Worm (Caenorhabditis elegans) whole organism, L2 larva: ENCODE results near the gene nhr-213.
"Not testable (repeated sequence)": the region's sequence is repeated elsewhere in the genome, so short reads cannot be mapped to it uniquely, and the experiment has no call there.

Experiments used
- C34F6.9 ChIP-seq: fragments of 150-350 bp; optimal IDR thresholded peaks from 2 replicates; lab custom pipeline; 2014; ENCODE audit warnings: missing biosample characterization, missing genetic modification characterization
- F13H6.1 ChIP-seq: sonication (generic microtip); optimal IDR thresholded peaks from 2 replicates; lab custom pipeline; 2016; ENCODE audit warnings: missing genetic modification characterization, missing compliant biosample characterization
- Y55F3AM.14 ChIP-seq: fragments of 200-800 bp; sonication (Bioruptor generic); optimal IDR thresholded peaks from 2 replicates; lab custom pipeline; 2018; ENCODE audit warnings: mild to moderate bottlenecking, missing genetic modification characterization, missing compliant biosample characterization
- ZK546.5 ChIP-seq: sonication (generic microtip); optimal IDR thresholded peaks from 2 replicates; lab custom pipeline; 2017; ENCODE audit warnings: missing biosample characterization, missing genetic modification characterization
- alr-1 ChIP-seq: fragments of 150-350 bp; optimal IDR thresholded peaks from 2 replicates; lab custom pipeline; 2014; ENCODE audit warnings: missing biosample characterization, missing genetic modification characterization
- aly-2 ChIP-seq: fragments of 150-350 bp; optimal IDR thresholded peaks from 2 replicates; lab custom pipeline; 2014; ENCODE audit warnings: missing biosample characterization, missing genetic modification characterization
- blmp-1 ChIP-seq: sonication (generic microtip); optimal IDR thresholded peaks from 2 replicates; lab custom pipeline; 2017; ENCODE audit warnings: missing genetic modification characterization, mild to moderate bottlenecking, missing compliant biosample characterization, antibody characterized with exemption, moderate library complexity; ENCODE audit not compliant: insufficient read depth
- ceh-16 ChIP-seq: fragments of 150-350 bp; optimal IDR thresholded peaks from 2 replicates; lab custom pipeline; 2014; ENCODE audit warnings: missing biosample characterization, missing genetic modification characterization
- egl-27 ChIP-seq: sonication (generic microtip); optimal IDR thresholded peaks from 3 replicates; lab custom pipeline; 2017; ENCODE audit warnings: missing biosample characterization, missing genetic modification reagents, missing genetic modification characterization
- elt-1 ChIP-seq: fragments of 150-350 bp; optimal IDR thresholded peaks from 2 replicates; lab custom pipeline; 2014; ENCODE audit warnings: missing biosample characterization, missing genetic modification characterization
- fos-1 ChIP-seq: fragments of 150-350 bp; optimal IDR thresholded peaks from 2 replicates; lab custom pipeline; 2014; ENCODE audit warnings: missing biosample characterization, missing genetic modification characterization
- gmeb-1 ChIP-seq: fragments of 150-350 bp; optimal IDR thresholded peaks from 2 replicates; lab custom pipeline; 2014; ENCODE audit warnings: missing biosample characterization, missing genetic modification characterization
- lin-11 ChIP-seq: fragments of 150-350 bp; sonication (generic microtip); optimal IDR thresholded peaks from 2 replicates; lab custom pipeline; 2014; ENCODE audit warnings: missing biosample characterization, missing genetic modification characterization, inconsistent platforms, mixed read lengths
- lin-13 ChIP-seq: fragments of 150-350 bp; optimal IDR thresholded peaks from 2 replicates; lab custom pipeline; 2014; ENCODE audit warnings: missing biosample characterization, missing genetic modification reagents, missing genetic modification characterization
- lsy-2 ChIP-seq, 2 experiments: fragments of 150-350 bp in 1 of 2; sonication (generic microtip) in 1 of 2; optimal IDR thresholded peaks; 2 replicates each; lab custom pipeline; 2014 to 2017; ENCODE audit warnings: missing biosample characterization in 2 of 2, missing genetic modification characterization in 2 of 2
- mab-5 ChIP-seq: fragments of 150-350 bp; optimal IDR thresholded peaks from 2 replicates; lab custom pipeline; 2014; ENCODE audit warnings: missing biosample characterization, missing genetic modification characterization
- mbf-1 ChIP-seq: sonication (generic microtip); optimal IDR thresholded peaks from 2 replicates; lab custom pipeline; 2017; ENCODE audit warnings: missing biosample characterization, missing genetic modification characterization
- mdl-1 ChIP-seq, 2 experiments: fragments of 150-350 bp in 1 of 2; sonication (generic microtip) in 1 of 2; optimal IDR thresholded peaks; 2 replicates each; lab custom pipeline; 2017; ENCODE audit warnings: missing biosample characterization in 2 of 2, missing genetic modification characterization in 2 of 2
- nhr-11 ChIP-seq: fragments of 150-350 bp; optimal IDR thresholded peaks from 2 replicates; lab custom pipeline; 2014; ENCODE audit warnings: missing biosample characterization, missing genetic modification characterization
- nhr-12 ChIP-seq: fragments of 150-350 bp; optimal IDR thresholded peaks from 2 replicates; lab custom pipeline; 2014; ENCODE audit warnings: missing biosample characterization, missing genetic modification characterization
- nhr-129 ChIP-seq: fragments of 150-350 bp; optimal IDR thresholded peaks from 2 replicates; lab custom pipeline; 2014; ENCODE audit warnings: missing biosample characterization, missing genetic modification characterization
- nhr-23 ChIP-seq: fragments of 150-350 bp; optimal IDR thresholded peaks from 2 replicates; lab custom pipeline; 2014; ENCODE audit warnings: missing biosample characterization, missing genetic modification reagents, missing genetic modification characterization
- nhr-6 ChIP-seq: fragments of 150-350 bp; optimal IDR thresholded peaks from 2 replicates; lab custom pipeline; 2014; ENCODE audit warnings: missing biosample characterization, missing genetic modification characterization
- peb-1 ChIP-seq: fragments of 150-350 bp; optimal IDR thresholded peaks from 2 replicates; lab custom pipeline; 2014; ENCODE audit warnings: missing biosample characterization, missing genetic modification characterization
- sem-4 ChIP-seq: fragments of 150-350 bp; optimal IDR thresholded peaks from 2 replicates; lab custom pipeline; 2014; ENCODE audit warnings: missing biosample characterization, missing genetic modification reagents, missing genetic modification characterization
- sma-3 ChIP-seq: sonication (generic microtip); optimal IDR thresholded peaks from 2 replicates; lab custom pipeline; 2016; ENCODE audit warnings: missing genetic modification reagents, missing genetic modification characterization, missing compliant biosample characterization
- sma-9 ChIP-seq, 2 experiments: fragments of 150-350 bp in 1 of 2; sonication (generic microtip) in 1 of 2; optimal IDR thresholded peaks; 2 replicates each; lab custom pipeline; 2014 to 2016; ENCODE audit warnings: missing genetic modification characterization in 2 of 2, mild to moderate bottlenecking in 1 of 2, missing biosample characterization in 1 of 2, missing compliant biosample characterization in 1 of 2, missing genetic modification reagents in 1 of 2, moderate library complexity in 1 of 2
- snpc-4 ChIP-seq: fragments of 150-350 bp; optimal IDR thresholded peaks from 2 replicates; lab custom pipeline; 2014; ENCODE audit warnings: missing biosample characterization, missing genetic modification characterization
- unc-39 ChIP-seq: fragments of 150-350 bp; optimal IDR thresholded peaks from 2 replicates; lab custom pipeline; 2014; ENCODE audit warnings: missing biosample characterization, missing genetic modification characterization
- unc-55 ChIP-seq: fragments of 150-350 bp; sonication (generic microtip); optimal IDR thresholded peaks from 3 replicates; lab custom pipeline; 2014; ENCODE audit warnings: missing biosample characterization, missing genetic modification reagents, missing genetic modification characterization
- unc-62 ChIP-seq: fragments of 150-350 bp; optimal IDR thresholded peaks from 2 replicates; lab custom pipeline; 2014; ENCODE audit warnings: missing biosample characterization, missing genetic modification reagents, missing genetic modification characterization
- ztf-11 ChIP-seq: sonication (generic microtip); optimal IDR thresholded peaks from 2 replicates; lab custom pipeline; 2017; ENCODE audit warnings: missing biosample characterization, missing genetic modification characterization

Gene nhr-213

ce11 chrV:15911848-15912247, 15.3 kb upstream of the nhr-213 start, which contains the start of gene F35E8.6:
F35E8.6 (plus strand) TSS chrV:15912148.
- TF ChIP-seq nhr-23 (tag; lab: Kevin White, UChicago) (no peak), sma-3 (GFP tag; lab: Kevin White, UChicago) (no peak), snpc-4 (tag; lab: Kevin White, UChicago) (no peak), nhr-129 (tag; lab: Kevin White, UChicago) (no peak), C34F6.9 (tag; lab: Kevin White, UChicago) (no peak), lin-11 (tag; lab: Kevin White, UChicago) (no peak), unc-39 (tag; lab: Kevin White, UChicago) (no peak), blmp-1 (tag; lab: Kevin White, UChicago) (no peak), mdl-1 (tag; optimal IDR thresholded peaks at IDR 0.05; lab: Kevin White, UChicago) (no peak), unc-55 (GFP tag; lab: Kevin White, UChicago) (no peak), ceh-16 (no peak), ztf-11 (no peak), lin-13 (GFP tag; lab: Kevin White, UChicago) (no peak), lsy-2 (tag; optimal IDR thresholded peaks at IDR 0.05; lab: Kevin White, UChicago) (no peak), fos-1 (tag; lab: Kevin White, UChicago) (no peak), Y55F3AM.14 (GFP tag; lab: Kevin White, UChicago) (no peak), mab-5 (no peak)
- TF ChIP-seq, all 48 proteins: peak for 0

ce11 chrV:15905530-15905929, 9.0 kb upstream of the nhr-213 start, which contains the start of the genes F35E8.1 and F35E8.2:
F35E8.1 (minus strand) TSS chrV:15905630.
F35E8.2 (plus strand) TSS chrV:15905661.
- not testable (repeated sequence) for TF ChIP-seq mbf-1; sem-4 (tag; lab: Kevin White, UChicago); unc-39 (tag; lab: Kevin White, UChicago)

- TF ChIP-seq mbf-1, result no peak
- no peak for TF ChIP-seq egl-27 (tag; lab: Kevin White, UChicago)
- no peak for TF ChIP-seq nhr-12 (tag; lab: Kevin White, UChicago)
- TF ChIP-seq unc-62 (GFP tag; lab: Kevin White, UChicago), result no peak
- no peak for TF ChIP-seq nhr-23 (tag; lab: Kevin White, UChicago)
- TF ChIP-seq nhr-11 (tag; lab: Kevin White, UChicago), result no peak
- TF ChIP-seq gmeb-1, result no peak
- TF ChIP-seq ZK546.5 (tag; lab: Kevin White, UChicago), result no peak
- no peak for TF ChIP-seq sma-9 (GFP tag; optimal IDR thresholded peaks at IDR 0.05; lab: Kevin White, UChicago)
- TF ChIP-seq sma-9 (tag; optimal IDR thresholded peaks at IDR 0.05; lab: Kevin White, UChicago), result no peak
- no peak for TF ChIP-seq nhr-129 (tag; lab: Kevin White, UChicago)
- no peak for TF ChIP-seq peb-1 (tag; lab: Kevin White, UChicago)
- no peak for TF ChIP-seq Y55F3AM.14 (GFP tag; lab: Kevin White, UChicago)
- no peak for TF ChIP-seq alr-1 (tag; lab: Kevin White, UChicago)
- TF ChIP-seq F13H6.1 (tag; lab: Kevin White, UChicago), result no peak
These were observed 4.0 kb upstream of the nhr-213 start for ce11 chrV:15900564-15900963.

ce11 chrV:15899696-15900095, 3.1 kb upstream of the nhr-213 start, which contains the start of gene T06C12.14:
T06C12.14 (plus strand) TSS chrV:15899996.
- TF ChIP-seq ZK546.5 (tag; lab: Kevin White, UChicago) (no peak), nhr-6 (tag; lab: Kevin White, UChicago) (no peak), elt-1 (tag; lab: Kevin White, UChicago) (no peak), F13H6.1 (tag; lab: Kevin White, UChicago) (no peak)

ce11 chrV:15897696-15898095, 1.1 kb upstream of the nhr-213 start, which contains the start of gene str-60:
str-60 (plus strand) TSS chrV:15897996.
- TF ChIP-seq lsy-2 (tag; optimal IDR thresholded peaks at IDR 0.05; lab: Kevin White, UChicago), result no peak
- no peak for TF ChIP-seq gmeb-1
- TF ChIP-seq aly-2 (tag; lab: Kevin White, UChicago), result no peak
- TF ChIP-seq lin-11 (tag; lab: Kevin White, UChicago), result no peak
- no peak for TF ChIP-seq mbf-1
- no peak for TF ChIP-seq unc-55 (GFP tag; lab: Kevin White, UChicago)
- no peak for TF ChIP-seq egl-27 (tag; lab: Kevin White, UChicago)
